Fruit fly (Drosophila melanogaster) whole organism, embryonic: Measurements from ENCODE around the gene Ubi-p63E.

Experiments used
- Ada2b ChIP-seq: fragments of 200-800 bp; sonication (Bioruptor generic); IDR thresholded peaks from 2 replicates; pipeline ENCODE4 v1.3.6; 2022; ENCODE audit warnings: missing biosample characterization, missing genetic modification characterization
- BtbVII ChIP-seq: fragments of 200-800 bp; sonication (Bioruptor generic); optimal IDR thresholded peaks from 3 replicates; lab custom pipeline; 2017; ENCODE audit warnings: missing biosample characterization, mild to moderate bottlenecking, missing genetic modification characterization
- CG10565 ChIP-seq: fragments of 200-800 bp; sonication (Bioruptor generic); optimal IDR thresholded peaks from 3 replicates; lab custom pipeline; 2016; ENCODE audit warnings: missing biosample characterization, mild to moderate bottlenecking, missing genetic modification characterization
- CG11085 ChIP-seq: fragments of 200-800 bp; sonication (Bioruptor generic); IDR thresholded peaks from 2 replicates; pipeline ENCODE4 v1.3.6; 2022; ENCODE audit warnings: missing biosample characterization, missing genetic modification characterization
- CG11504 ChIP-seq: fragments of 200-800 bp; sonication (Bioruptor generic); optimal IDR thresholded peaks from 3 replicates; lab custom pipeline; 2019; ENCODE audit warnings: missing biosample characterization, mild to moderate bottlenecking, missing genetic modification characterization, moderate library complexity
- CG13287 ChIP-seq: fragments of 200-800 bp; sonication (Bioruptor generic); IDR thresholded peaks from 2 replicates; pipeline ENCODE4 v1.3.6; 2022; ENCODE audit warnings: missing biosample characterization, missing genetic modification characterization; ENCODE audit not compliant: partially characterized antibody
- CG15011 ChIP-seq: fragments of 200-800 bp; sonication (Bioruptor generic); optimal IDR thresholded peaks from 3 replicates; lab custom pipeline; 2018; ENCODE audit warnings: missing biosample characterization, mild to moderate bottlenecking, missing genetic modification characterization
- CG15073 ChIP-seq: fragments of 200-800 bp; sonication (Bioruptor generic); optimal IDR thresholded peaks from 2 replicates; lab custom pipeline; 2016; ENCODE audit warnings: missing biosample characterization, missing genetic modification characterization
- CG1529 ChIP-seq: fragments of 200-800 bp; sonication (Bioruptor generic); optimal IDR thresholded peaks from 3 replicates; lab custom pipeline; 2018; ENCODE audit warnings: missing biosample characterization, missing genetic modification characterization
- CG17328 ChIP-seq: fragments of 200-800 bp; sonication (Bioruptor generic); IDR thresholded peaks from 2 replicates; pipeline ENCODE4 v1.3.6; 2022; ENCODE audit warnings: missing biosample characterization, missing genetic modification characterization
- CG17912 ChIP-seq: fragments of 200-800 bp; sonication (Bioruptor generic); optimal IDR thresholded peaks from 2 replicates; lab custom pipeline; 2018; ENCODE audit warnings: missing biosample characterization, mild to moderate bottlenecking, missing genetic modification characterization
- CG34376 ChIP-seq: fragments of 200-800 bp; sonication (Bioruptor generic); optimal IDR thresholded peaks from 2 replicates; lab custom pipeline; 2018; ENCODE audit warnings: missing biosample characterization, mild to moderate bottlenecking, missing genetic modification characterization
- CG3838 ChIP-seq: fragments of 200-800 bp; sonication (Bioruptor generic); optimal IDR thresholded peaks from 3 replicates; lab custom pipeline; 2016; ENCODE audit warnings: missing biosample characterization, missing genetic modification characterization
- CG5180 ChIP-seq: fragments of 200-800 bp; sonication (Bioruptor generic); optimal IDR thresholded peaks from 3 replicates; lab custom pipeline; 2017; ENCODE audit warnings: missing biosample characterization, missing genetic modification characterization, mild to moderate bottlenecking, moderate library complexity, missing genetic modification reagents
- CG6175 ChIP-seq: fragments of 200-800 bp; sonication (Bioruptor generic); IDR thresholded peaks from 3 replicates; pipeline ENCODE4 v1.3.6; 2022; ENCODE audit warnings: missing biosample characterization, missing genetic modification characterization
- CG6791 ChIP-seq: fragments of 200-800 bp; sonication (Bioruptor generic); IDR thresholded peaks from 3 replicates; pipeline ENCODE4 v1.3.6; 2022; ENCODE audit warnings: missing biosample characterization, missing genetic modification characterization; ENCODE audit not compliant: partially characterized antibody
- CG7745 ChIP-seq: fragments of 200-800 bp; sonication (Bioruptor generic); optimal IDR thresholded peaks from 2 replicates; lab custom pipeline; 2018; ENCODE audit warnings: missing biosample characterization, mild to moderate bottlenecking, missing genetic modification characterization, moderate library complexity
- CG7839 ChIP-seq: fragments of 200-800 bp; sonication (Bioruptor generic); optimal IDR thresholded peaks from 3 replicates; lab custom pipeline; 2018; ENCODE audit warnings: missing biosample characterization, mild to moderate bottlenecking, missing genetic modification characterization, moderate library complexity
- CG8478 ChIP-seq: fragments of >200 bp; optimal IDR thresholded peaks from 2 replicates; lab custom pipeline; 2018
- Hr3 ChIP-seq: fragments of 200-800 bp; sonication (Bioruptor generic); optimal IDR thresholded peaks from 3 replicates; lab custom pipeline; 2016; ENCODE audit warnings: missing biosample characterization, missing genetic modification characterization
- Hsf ChIP-seq: fragments of 200-800 bp; sonication (Bioruptor generic); optimal IDR thresholded peaks from 3 replicates; lab custom pipeline; 2016; ENCODE audit warnings: missing biosample characterization, missing genetic modification characterization
- MESR4 ChIP-seq: fragments of 200-800 bp; sonication (Bioruptor generic); optimal IDR thresholded peaks from 2 replicates; lab custom pipeline; 2018; ENCODE audit warnings: missing biosample characterization, mild to moderate bottlenecking, missing genetic modification characterization, moderate library complexity
- Max ChIP-seq: fragments of 200-800 bp; sonication (Bioruptor generic); optimal IDR thresholded peaks from 2 replicates; lab custom pipeline; 2016; ENCODE audit warnings: missing biosample characterization, mild to moderate bottlenecking, missing genetic modification characterization
- Meics ChIP-seq: fragments of 200-800 bp; sonication (Bioruptor generic); optimal IDR thresholded peaks from 2 replicates; lab custom pipeline; 2017; ENCODE audit warnings: missing biosample characterization, mild to moderate bottlenecking, missing genetic modification characterization
- NK7.1 ChIP-seq: fragments of 200-800 bp; sonication (Bioruptor generic); optimal IDR thresholded peaks from 3 replicates; lab custom pipeline; 2016; ENCODE audit warnings: missing biosample characterization, missing genetic modification characterization
- Nf-YB ChIP-seq: fragments of 200-800 bp; sonication (Bioruptor generic); optimal IDR thresholded peaks from 3 replicates; lab custom pipeline; 2019; ENCODE audit warnings: missing biosample characterization, mild to moderate bottlenecking, missing genetic modification characterization, moderate library complexity
- Nf-YC ChIP-seq: fragments of 200-800 bp; optimal IDR thresholded peaks from 3 replicates; lab custom pipeline; 2019; ENCODE audit warnings: missing biosample characterization, mild to moderate bottlenecking, missing genetic modification characterization, moderate library complexity
- NfI ChIP-seq: fragments of 200-800 bp; sonication (Bioruptor generic); optimal IDR thresholded peaks from 3 replicates; lab custom pipeline; 2018; ENCODE audit warnings: missing biosample characterization, mild to moderate bottlenecking, missing genetic modification characterization, moderate library complexity
- PHDP ChIP-seq: fragments of 200-800 bp; sonication (Bioruptor generic); optimal IDR thresholded peaks from 3 replicates; lab custom pipeline; 2018; ENCODE audit warnings: missing biosample characterization, mild to moderate bottlenecking, missing genetic modification characterization, moderate library complexity
- Ssrp ChIP-seq: fragments of 200-800 bp; sonication (Bioruptor generic); optimal IDR thresholded peaks from 2 replicates; lab custom pipeline; 2018; ENCODE audit warnings: missing biosample characterization, mild to moderate bottlenecking, missing genetic modification characterization, moderate library complexity
- Xrp1 ChIP-seq: fragments of 200-800 bp; sonication (Bioruptor generic); IDR thresholded peaks from 2 replicates; pipeline ENCODE4 v1.3.6; 2022; ENCODE audit warnings: missing biosample characterization, missing genetic modification characterization
- bsh ChIP-seq, 2 experiments: fragments of 200-800 bp; sonication (Bioruptor generic); optimal IDR thresholded peaks; 2 replicates each; lab custom pipeline; 2017 to 2018; ENCODE audit warnings: mild to moderate bottlenecking in 2 of 2, missing biosample characterization in 2 of 2, missing genetic modification characterization in 2 of 2, moderate library complexity in 1 of 2
- caup ChIP-seq: fragments of 200-800 bp; sonication (Bioruptor generic); optimal IDR thresholded peaks from 3 replicates; lab custom pipeline; 2017; ENCODE audit warnings: missing biosample characterization, mild to moderate bottlenecking, missing genetic modification characterization, moderate library complexity; ENCODE audit not compliant: severe bottlenecking
- gcm2 ChIP-seq: fragments of 200-800 bp; sonication (Bioruptor generic); optimal IDR thresholded peaks from 2 replicates; lab custom pipeline; 2016; ENCODE audit warnings: missing biosample characterization, missing genetic modification characterization
- gem ChIP-seq: fragments of 200-800 bp; sonication (Bioruptor generic); optimal IDR thresholded peaks from 2 replicates; lab custom pipeline; 2019; ENCODE audit warnings: missing biosample characterization, mild to moderate bottlenecking, missing genetic modification characterization, moderate library complexity
- jigr1 ChIP-seq: fragments of 200-800 bp; sonication (Bioruptor generic); IDR thresholded peaks from 3 replicates; pipeline ENCODE4 v1.3.6; 2022; ENCODE audit warnings: missing biosample characterization, missing genetic modification characterization
- lab ChIP-seq: fragments of 200-800 bp; sonication (Bioruptor generic); optimal IDR thresholded peaks from 3 replicates; lab custom pipeline; 2017; ENCODE audit warnings: missing biosample characterization, missing genetic modification characterization, mild to moderate bottlenecking, moderate library complexity, missing genetic modification reagents
- p53 ChIP-seq: fragments of 200-800 bp; sonication (Bioruptor generic); optimal IDR thresholded peaks from 2 replicates; lab custom pipeline; 2016; ENCODE audit warnings: missing biosample characterization, missing genetic modification characterization
- pita ChIP-seq: fragments of 200-800 bp; sonication (Bioruptor generic); optimal IDR thresholded peaks from 2 replicates; lab custom pipeline; 2017; ENCODE audit warnings: missing biosample characterization, mild to moderate bottlenecking, missing genetic modification characterization
- sob ChIP-seq: fragments of 200-800 bp; sonication (Bioruptor generic); IDR thresholded peaks from 2 replicates; pipeline ENCODE4 v1.3.6; 2022; ENCODE audit warnings: missing biosample characterization, missing genetic modification characterization
- tap ChIP-seq: fragments of 200-800 bp; optimal IDR thresholded peaks from 3 replicates; lab custom pipeline; 2019; ENCODE audit warnings: missing biosample characterization, mild to moderate bottlenecking, missing genetic modification characterization, moderate library complexity

Ubi-p63E gene

dm6 chr3L:3851847-3852246 is 51.1 kb downstream of the Ubi-p63E start (continued):
- TF ChIP-seq NfI (GFP tag; lab: Kevin White, UChicago): no peak
- TF ChIP-seq lab (GFP tag; lab: Kevin White, UChicago): peak; percentile 24
- TF ChIP-seq Meics (GFP tag; lab: Kevin White, UChicago): no peak
- TF ChIP-seq CG15073 (GFP tag; lab: Kevin White, UChicago): no peak
- no peak for TF ChIP-seq CG3838
- peak; percentile 68 for TF ChIP-seq gem (tag; lab: Kevin White, UChicago)
- TF ChIP-seq gcm2 (GFP tag; lab: Kevin White, UChicago): no peak
- TF ChIP-seq CG10565 (GFP tag; lab: Kevin White, UChicago): no peak
- TF ChIP-seq CG15011 (GFP tag; lab: Kevin White, UChicago): no peak
- TF ChIP-seq BtbVII: no peak
- TF ChIP-seq bsh (GFP tag; optimal IDR thresholded peaks at IDR 0.05; lab: Kevin White, UChicago): peak in 1 of 2 experiments; percentile 76
- peak; percentile 50 for TF ChIP-seq CG7839 (tag; lab: Kevin White, UChicago)
- TF ChIP-seq Ada2b: no peak
- TF ChIP-seq CG8478 (lab: Kevin White, UChicago): no peak
- no peak for TF ChIP-seq CG6175 (GFP tag; lab: Robert Waterston, UW)
- no peak for TF ChIP-seq CG5180 (GFP tag; lab: Kevin White, UChicago)
- TF ChIP-seq Hr3 (GFP tag; lab: Kevin White, UChicago): peak; percentile 22
- no peak for TF ChIP-seq CG17912 (GFP tag; lab: Kevin White, UChicago)
- TF ChIP-seq caup (GFP tag; lab: Kevin White, UChicago): no peak
- TF ChIP-seq CG17328 (GFP tag; lab: Robert Waterston, UW): peak; percentile 61; the same call in 1 of the 2 replicates
- TF ChIP-seq MESR4 (GFP tag; lab: Kevin White, UChicago): no peak
- TF ChIP-seq p53 (GFP tag; lab: Kevin White, UChicago): peak; percentile 20
- TF ChIP-seq sob: no peak
- TF ChIP-seq Max (GFP tag; lab: Kevin White, UChicago): no peak
- peak; percentile 69; the same call in 1 of the 2 replicates for TF ChIP-seq Xrp1 (GFP tag; lab: Robert Waterston, UW)
- TF ChIP-seq Nf-YB: no peak
- TF ChIP-seq jigr1: no peak
- no peak for TF ChIP-seq CG34376 (GFP tag; lab: Kevin White, UChicago)
- no peak for TF ChIP-seq CG6791 (GFP tag; lab: Robert Waterston, UW)
- TF ChIP-seq Ssrp (tag; lab: Kevin White, UChicago): peak; percentile 45
- no peak for TF ChIP-seq CG11085
- no peak for TF ChIP-seq NK7.1 (GFP tag; lab: Kevin White, UChicago)
- TF ChIP-seq CG13287 (GFP tag; lab: Robert Waterston, UW): no peak
- TF ChIP-seq CG11504 (tag; lab: Kevin White, UChicago): peak; percentile 45
- TF ChIP-seq CG7745 (tag; lab: Kevin White, UChicago): no peak
- TF ChIP-seq CG1529 (GFP tag; lab: Kevin White, UChicago): peak; percentile 16
- peak; percentile 24 for TF ChIP-seq PHDP
- TF ChIP-seq Hsf (GFP tag; lab: Kevin White, UChicago): peak; percentile 12
- TF ChIP-seq Nf-YC (tag; lab: Kevin White, UChicago): no peak
- TF ChIP-seq pita (GFP tag; lab: Kevin White, UChicago): no peak
- TF ChIP-seq tap (tag; lab: Kevin White, UChicago): no peak
